Worm (Caenorhabditis elegans) whole organism, young adult: ENCODE data around the gene R04B3.2.

Experiments used
- F49E8.2 ChIP-seq: sonication (generic microtip); optimal IDR thresholded peaks from 3 replicates; lab custom pipeline; 2017; ENCODE audit warnings: missing genetic modification characterization, mild to moderate bottlenecking, missing compliant biosample characterization, antibody characterized with exemption, moderate library complexity; ENCODE audit not compliant: insufficient read depth
- K12H6.12 ChIP-seq: fragments of 200-800 bp; sonication (Bioruptor generic); optimal IDR thresholded peaks from 2 replicates; lab custom pipeline; 2018; ENCODE audit warnings: mild to moderate bottlenecking, missing genetic modification characterization, missing compliant biosample characterization
- cebp-2 ChIP-seq: fragments of 200-800 bp; sonication (Bioruptor generic); IDR thresholded peaks from 2 replicates; pipeline ENCODE4 v1.3.6; 2022; ENCODE audit warnings: missing genetic modification characterization, missing compliant biosample characterization
- ceh-79 ChIP-seq: sonication (generic microtip); optimal IDR thresholded peaks from 2 replicates; lab custom pipeline; 2017; ENCODE audit warnings: mild to moderate bottlenecking, missing genetic modification characterization, missing compliant biosample characterization
- egl-18 ChIP-seq: fragments of 200-800 bp; sonication (Bioruptor generic); IDR thresholded peaks from 2 replicates; pipeline ENCODE4 v1.3.6; 2022; ENCODE audit warnings: missing genetic modification reagents, missing genetic modification characterization, missing compliant biosample characterization
- hlh-26 ChIP-seq: fragments of 200-800 bp; sonication (Bioruptor generic); conservative IDR thresholded peaks from 2 replicates; pipeline ENCODE4 v1.3.6; 2022; ENCODE audit warnings: missing genetic modification reagents, missing genetic modification characterization, missing compliant biosample characterization
- lin-26 ChIP-seq: fragments of 200-800 bp; sonication (Bioruptor generic); IDR thresholded peaks from 2 replicates; pipeline ENCODE4 v1.3.6; 2022; ENCODE audit warnings: missing genetic modification reagents, missing genetic modification characterization, missing compliant biosample characterization
- pha-4 ChIP-seq: fragments of 150-350 bp; sonication (generic microtip); optimal IDR thresholded peaks from 2 replicates; lab custom pipeline; 2014; ENCODE audit warnings: missing biosample characterization, missing genetic modification reagents, missing genetic modification characterization
- snpc-4 ChIP-seq, 5 experiments: fragments of 150-350 bp in 1 of 5; sonication (generic microtip) in 4 of 5; optimal IDR thresholded peaks; 2 replicates each; lab custom pipeline; 2014 to 2018; ENCODE audit warnings: missing genetic modification characterization in 5 of 5, missing biosample characterization in 3 of 5, antibody characterized with exemption in 2 of 5, mild to moderate bottlenecking in 2 of 5, missing compliant biosample characterization in 2 of 5, missing genotype in 2 of 5, moderate library complexity in 2 of 5, missing genetic modification reagents in 1 of 5

DNA sequence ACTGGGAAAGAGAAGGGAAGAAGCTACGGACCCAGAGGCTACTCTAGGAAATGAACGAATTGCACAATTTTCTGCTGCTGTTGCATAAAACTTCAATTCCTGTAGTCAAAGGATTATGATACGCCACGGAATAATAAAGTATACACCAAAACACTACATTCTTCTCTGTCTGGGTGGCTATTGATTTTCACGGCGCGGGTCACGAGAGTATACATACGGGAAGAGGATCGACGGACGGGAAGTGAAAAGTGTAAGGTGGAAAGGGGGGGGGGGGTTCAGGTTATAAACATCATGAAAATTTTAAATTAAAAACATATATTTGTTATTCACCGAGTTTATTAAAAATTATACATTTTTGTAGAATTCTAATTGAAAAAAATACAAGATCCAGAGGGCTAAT is 34.2 kb downstream of the R04B3.2 start:
- TF ChIP-seq pha-4 (tag; lab: Kevin White, UChicago) (no peak), egl-18 (no peak), hlh-26 (GFP tag; lab: Robert Waterston, UW) (no peak), cebp-2 (GFP tag; lab: Robert Waterston, UW) (no peak), snpc-4 (GFP tag; optimal IDR thresholded peaks at IDR 0.05; lab: Kevin White, UChicago) (no peak), snpc-4 (tag; optimal IDR thresholded peaks at IDR 0.05; lab: Kevin White, UChicago) (no peak), lin-26 (GFP tag; lab: Robert Waterston, UW) (no peak), ceh-79 (no peak), F49E8.2 (tag; lab: Kevin White, UChicago) (no peak), K12H6.12 (tag; lab: Kevin White, UChicago) (no peak)
